Fruit fly (Drosophila melanogaster) whole organism, wandering third instar larva: ENCODE measurements around the gene CG4942.

Experiments used
- Hr78 ChIP-seq: fragments of >200 bp; optimal IDR thresholded peaks from 2 replicates; lab custom pipeline; 2017; ENCODE audit warnings: missing biosample characterization, missing genetic modification characterization
- foxo ChIP-seq, 2 experiments: fragments of 200-800 bp; sonication (Bioruptor generic); optimal IDR thresholded peaks; 2 replicates in 1 of 2; 3 replicates in 1 of 2; lab custom pipeline; 2016 to 2017; ENCODE audit warnings: missing biosample characterization in 2 of 2, missing genetic modification characterization in 2 of 2
- pan ChIP-seq: fragments of >200 bp; optimal IDR thresholded peaks from 2 replicates; lab custom pipeline; 2017
- psq ChIP-seq: fragments of 200-800 bp; sonication (Bioruptor generic); optimal IDR thresholded peaks from 3 replicates; lab custom pipeline; 2017; ENCODE audit warnings: missing biosample characterization, mild to moderate bottlenecking, missing genetic modification characterization, moderate library complexity
- sv ChIP-seq: fragments of 200-800 bp; sonication (Bioruptor generic); optimal IDR thresholded peaks from 3 replicates; lab custom pipeline; 2016; ENCODE audit warnings: missing biosample characterization, missing genetic modification characterization
- usp ChIP-seq: fragments of >200 bp; optimal IDR thresholded peaks from 2 replicates; lab custom pipeline; 2017; ENCODE audit warnings: missing biosample characterization, missing genetic modification characterization

- TF ChIP-seq pan (lab: Kevin White, UChicago) (no peak), Hr78 (GFP tag; lab: Kevin White, UChicago) (no peak), foxo (GFP tag; optimal IDR thresholded peaks at IDR 0.05; lab: Kevin White, UChicago) (no peak), usp (GFP tag; lab: Kevin White, UChicago) (no peak), sv (GFP tag; lab: Kevin White, UChicago) (no peak), psq (GFP tag; lab: Kevin White, UChicago) (no peak)
Measured at dm6 chr3L:9027122-9027696, 45.7 kb upstream of the CG4942 start.
